Fruit fly (Drosophila melanogaster): ENCODE data around the gene bdl.

DNA sequence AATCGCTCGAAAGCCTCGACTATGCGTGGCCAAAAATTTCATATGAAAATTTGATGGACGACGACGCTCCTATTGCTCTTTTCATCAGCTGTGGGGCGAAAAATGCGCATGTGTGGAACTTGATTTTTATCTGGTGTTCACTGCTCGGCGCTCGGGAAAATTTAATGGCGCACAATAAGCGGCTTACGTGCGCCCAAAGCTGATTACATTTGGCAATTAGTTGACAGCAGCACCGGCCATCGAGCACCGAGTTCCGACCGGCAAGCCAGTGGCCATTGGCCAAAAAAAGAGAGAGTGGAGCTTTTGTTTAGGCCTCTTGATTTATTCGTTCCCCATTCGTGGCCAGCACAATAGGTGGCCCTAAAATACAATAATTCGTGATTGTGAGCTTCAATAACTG is 28.7 kb upstream of the bdl start:
- TF ChIP-seq CG10959 (GFP tag; IDR thresholded peaks at IDR 0.05) (no peak), CG12104 (GFP tag; optimal IDR thresholded peaks at IDR 0.05) (no peak), shn (GFP tag; optimal IDR thresholded peaks at IDR 0.05) (no peak), CG17361 (GFP tag; IDR thresholded peaks at IDR 0.05) (no peak), dati (GFP tag; IDR thresholded peaks at IDR 0.05) (no peak), CG15073 (GFP tag; optimal IDR thresholded peaks at IDR 0.05) (no peak)

Data from whole organism, embryonic.